Worm (Caenorhabditis elegans) whole organism, early embryonic: Measurements from ENCODE around the gene C34B4.4.

Source experiments
- B0310.2 ChIP-seq: sonication (generic microtip); optimal IDR thresholded peaks from 2 replicates; lab custom pipeline; 2016; ENCODE audit warnings: mild to moderate bottlenecking, missing genetic modification characterization, missing compliant biosample characterization
- F13C5.2 ChIP-seq: sonication (generic microtip); optimal IDR thresholded peaks from 2 replicates; lab custom pipeline; 2017; ENCODE audit warnings: mild to moderate bottlenecking, missing genetic modification characterization, inconsistent platforms, missing compliant biosample characterization
- aly-1 ChIP-seq: sonication (generic microtip); optimal IDR thresholded peaks from 2 replicates; lab custom pipeline; 2016; ENCODE audit warnings: missing genetic modification characterization, missing compliant biosample characterization
- ama-1 ChIP-seq: fragments of 150-350 bp; optimal IDR thresholded peaks from 2 replicates; lab custom pipeline; 2014
- ceh-13 ChIP-seq: fragments of 200-800 bp; sonication (Bioruptor generic); optimal IDR thresholded peaks from 2 replicates; lab custom pipeline; 2018; ENCODE audit warnings: mild to moderate bottlenecking, missing genetic modification characterization, missing compliant biosample characterization
- ceh-36 ChIP-seq: sonication (generic microtip); optimal IDR thresholded peaks from 2 replicates; lab custom pipeline; 2016; ENCODE audit warnings: missing genetic modification characterization, inconsistent platforms, missing compliant biosample characterization
- ets-7 ChIP-seq: sonication (generic microtip); optimal IDR thresholded peaks from 2 replicates; lab custom pipeline; 2016; ENCODE audit warnings: missing genotype, missing genetic modification characterization, missing compliant biosample characterization
- flt-1 ChIP-seq: fragments of 200-800 bp; sonication (Bioruptor generic); IDR thresholded peaks from 2 replicates; pipeline ENCODE4 v1.3.6; 2022; ENCODE audit warnings: missing genetic modification characterization, missing compliant biosample characterization
- hmbx-1 ChIP-seq: sonication (generic microtip); optimal IDR thresholded peaks from 2 replicates; lab custom pipeline; 2016; ENCODE audit warnings: mild to moderate bottlenecking, missing genetic modification characterization, missing compliant biosample characterization
- hmg-4 ChIP-seq: fragments of 200-800 bp; sonication (Bioruptor generic); optimal IDR thresholded peaks from 2 replicates; lab custom pipeline; 2018; ENCODE audit warnings: mild to moderate bottlenecking, missing genetic modification characterization, missing compliant biosample characterization
- hnd-1 ChIP-seq: sonication (generic microtip); optimal IDR thresholded peaks from 2 replicates; lab custom pipeline; 2016; ENCODE audit warnings: missing genetic modification characterization, missing compliant biosample characterization
- pes-1 ChIP-seq: fragments of 200-800 bp; sonication (Bioruptor generic); IDR thresholded peaks from 2 replicates; pipeline ENCODE4 v1.3.6; 2022; ENCODE audit warnings: missing genetic modification reagents, missing genetic modification characterization, missing compliant biosample characterization
- scrt-1 ChIP-seq: fragments of 200-800 bp; sonication (Bioruptor generic); IDR thresholded peaks from 2 replicates; pipeline ENCODE4 v1.3.6; 2022; ENCODE audit warnings: missing genetic modification characterization, missing compliant biosample characterization
- sea-1 ChIP-seq: fragments of 200-800 bp; sonication (Bioruptor generic); conservative IDR thresholded peaks from 2 replicates; pipeline ENCODE4 v1.3.6; 2022; ENCODE audit warnings: missing genetic modification characterization, missing compliant biosample characterization
- tbx-11 ChIP-seq: fragments of 200-800 bp; sonication (Bioruptor generic); IDR thresholded peaks from 2 replicates; pipeline ENCODE4 v1.3.6; 2022; ENCODE audit warnings: missing genetic modification characterization, missing compliant biosample characterization
- tbx-37 ChIP-seq: fragments of 200-800 bp; sonication (Bioruptor generic); conservative IDR thresholded peaks from 2 replicates; pipeline ENCODE4 v1.3.6; 2022; ENCODE audit warnings: missing genetic modification reagents, missing genetic modification characterization, missing compliant biosample characterization
- tra-4 ChIP-seq: sonication (generic microtip); optimal IDR thresholded peaks from 2 replicates; lab custom pipeline; 2017; ENCODE audit warnings: missing genetic modification characterization, missing compliant biosample characterization

C34B4.4 gene

DNA sequence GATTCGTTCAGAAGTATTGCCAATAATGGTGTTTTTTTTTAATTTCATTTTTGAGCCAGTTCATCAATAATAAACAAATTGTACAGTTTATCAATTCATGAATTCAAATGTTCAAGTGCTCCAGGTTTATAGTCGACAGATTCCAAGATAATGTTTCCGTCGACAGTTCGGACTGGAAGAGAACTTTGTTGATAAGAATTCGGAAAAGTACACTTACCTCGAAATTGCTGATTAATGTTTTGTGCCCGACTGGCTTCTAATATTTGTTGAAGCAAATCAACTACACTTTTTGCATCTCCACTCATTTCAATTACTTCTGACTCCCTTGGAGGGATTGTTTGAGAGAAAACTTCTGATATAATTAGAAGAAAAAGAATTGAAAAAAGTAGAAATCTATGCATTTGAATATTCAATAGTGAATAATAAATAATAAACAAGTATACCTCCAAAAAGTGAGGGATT is 41.0 kb upstream of the C34B4.4 start, which contains the start of gene W07G4.8:
W07G4.8 (minus strand) TSS at position 412 of the 462 bp plus-strand sequence.
- TF ChIP-seq hnd-1 (tag; lab: Kevin White, UChicago) (no peak), tbx-37 (GFP tag; lab: Robert Waterston, UW) (no peak), flt-1 (GFP tag; lab: Robert Waterston, UW) (no peak), ets-7 (tag; lab: Kevin White, UChicago) (no peak), ama-1 (lab: Kevin White, UChicago) (no peak), hmbx-1 (tag; lab: Kevin White, UChicago) (no peak), B0310.2 (tag; lab: Kevin White, UChicago) (no peak), sea-1 (GFP tag; lab: Robert Waterston, UW) (no peak), pes-1 (GFP tag; lab: Robert Waterston, UW) (no peak), ceh-13 (GFP tag; lab: Kevin White, UChicago) (no peak), F13C5.2 (tag; lab: Kevin White, UChicago) (no peak), ceh-36 (tag; lab: Kevin White, UChicago) (no peak), aly-1 (tag; lab: Kevin White, UChicago) (no peak), scrt-1 (GFP tag; lab: Robert Waterston, UW) (no peak), hmg-4 (GFP tag; lab: Kevin White, UChicago) (no peak), tra-4 (no peak), tbx-11 (GFP tag; lab: Robert Waterston, UW) (no peak)

DNA sequence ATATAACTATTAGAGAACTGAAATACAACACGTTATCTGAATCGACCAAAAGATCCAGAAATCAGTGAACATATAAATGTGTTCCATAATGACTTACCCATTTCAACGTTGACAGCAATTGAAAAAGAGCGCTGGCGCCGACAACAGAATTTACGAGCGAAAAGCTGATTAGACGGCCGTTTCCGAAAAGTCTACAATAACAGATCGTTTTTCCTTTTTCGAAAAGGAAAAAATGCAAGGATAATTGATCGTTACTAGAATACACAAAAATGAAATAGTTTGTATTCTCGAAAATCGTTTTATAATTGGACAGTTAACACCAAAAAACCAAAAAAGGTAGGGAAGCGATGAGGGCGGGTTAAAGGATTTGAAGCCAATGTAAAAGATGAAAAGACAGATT is 36.6 kb upstream of the C34B4.4 start, which contains the start of gene srr-1:
srr-1 (minus strand) TSS at position 101 of the 400 bp plus-strand sequence.
- no peak for TF ChIP-seq ceh-13 (GFP tag; lab: Kevin White, UChicago)
- TF ChIP-seq scrt-1 (GFP tag; lab: Robert Waterston, UW), result no peak
- no peak for TF ChIP-seq ceh-36 (tag; lab: Kevin White, UChicago)
- TF ChIP-seq aly-1 (tag; lab: Kevin White, UChicago), result no peak
- no peak for TF ChIP-seq hnd-1 (tag; lab: Kevin White, UChicago)
- no peak for TF ChIP-seq hmg-4 (GFP tag; lab: Kevin White, UChicago)
- TF ChIP-seq sea-1 (GFP tag; lab: Robert Waterston, UW), result no peak
- TF ChIP-seq tra-4, result no peak
- no peak for TF ChIP-seq tbx-37 (GFP tag; lab: Robert Waterston, UW)
- TF ChIP-seq hmbx-1 (tag; lab: Kevin White, UChicago), result no peak
- TF ChIP-seq B0310.2 (tag; lab: Kevin White, UChicago), result no peak
- TF ChIP-seq tbx-11 (GFP tag; lab: Robert Waterston, UW), result no peak

DNA sequence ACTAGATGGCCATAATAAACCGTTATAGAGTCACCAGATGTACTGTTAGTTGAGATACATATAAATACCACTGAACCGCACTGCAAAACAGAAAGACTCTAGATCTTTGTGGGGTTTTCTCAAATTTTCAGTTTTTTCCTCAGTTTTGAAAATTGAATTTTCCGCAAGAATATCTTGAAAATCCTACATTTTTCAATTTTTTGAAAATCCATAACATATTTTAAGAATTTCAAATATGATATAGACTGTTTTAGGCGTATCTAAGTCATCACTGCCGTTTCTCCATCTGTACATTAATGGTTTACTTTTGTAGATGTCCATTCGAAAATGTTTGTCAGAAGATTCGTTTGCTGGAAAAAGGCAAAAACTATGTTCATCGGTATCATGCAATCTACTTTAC is 28.4 kb upstream of the C34B4.4 start, which contains the start of gene F42E8.1:
F42E8.1 (plus strand) TSS at position 301 of the 400 bp plus-strand sequence.
- no peak for TF ChIP-seq pes-1 (GFP tag; lab: Robert Waterston, UW)

DNA sequence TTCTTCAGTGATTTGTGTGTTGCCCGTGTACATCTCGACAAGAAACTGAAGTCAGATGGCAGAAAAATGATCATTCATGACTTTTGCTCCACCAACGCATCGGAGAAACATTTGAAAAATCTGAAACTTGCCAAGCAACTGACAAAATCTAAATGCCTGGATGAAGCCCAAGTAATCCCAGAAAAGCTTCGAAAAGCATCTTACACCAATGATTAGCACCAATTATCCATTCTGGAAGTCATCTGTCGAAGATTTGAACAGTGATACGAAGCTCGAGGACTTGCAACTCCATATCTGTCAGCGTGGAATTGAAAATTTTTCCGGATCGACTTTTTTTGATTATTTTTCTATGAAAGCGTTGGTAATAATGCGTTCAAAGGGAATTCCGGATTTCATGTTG is 26.8 kb upstream of the C34B4.4 start:
- TF ChIP-seq tra-4, result no peak
- no peak for TF ChIP-seq aly-1 (tag; lab: Kevin White, UChicago)
- TF ChIP-seq ets-7 (tag; lab: Kevin White, UChicago), result no peak
- no peak for TF ChIP-seq hmbx-1 (tag; lab: Kevin White, UChicago)
- TF ChIP-seq scrt-1 (GFP tag; lab: Robert Waterston, UW), result no peak
- TF ChIP-seq F13C5.2 (tag; lab: Kevin White, UChicago), result no peak
- no peak for TF ChIP-seq pes-1 (GFP tag; lab: Robert Waterston, UW)

DNA sequence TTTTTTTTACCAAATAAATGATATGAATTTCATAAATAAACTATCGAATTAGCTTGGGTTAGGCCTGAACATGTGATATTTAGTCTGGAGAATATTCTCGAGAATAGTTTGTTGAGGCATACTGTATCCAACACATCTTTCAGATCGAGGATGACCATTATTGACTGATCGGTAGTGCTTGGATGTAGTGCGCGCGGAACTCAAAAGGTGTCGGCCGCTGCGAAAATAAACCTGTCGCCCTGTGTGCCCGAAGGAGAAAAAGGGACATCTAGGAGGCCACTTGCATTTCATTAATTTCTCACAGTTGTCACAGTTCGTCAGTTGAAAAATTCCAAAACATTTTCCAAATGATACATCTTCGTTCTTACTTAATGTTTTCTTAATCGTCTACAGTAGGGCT is 26.0 kb upstream of the C34B4.4 start:
- TF ChIP-seq tbx-37 (GFP tag; lab: Robert Waterston, UW), result no peak
- no peak for TF ChIP-seq ceh-13 (GFP tag; lab: Kevin White, UChicago)
- TF ChIP-seq scrt-1 (GFP tag; lab: Robert Waterston, UW), result no peak
- TF ChIP-seq flt-1 (GFP tag; lab: Robert Waterston, UW), result no peak
- TF ChIP-seq F13C5.2 (tag; lab: Kevin White, UChicago), result no peak
- TF ChIP-seq tra-4, result no peak
- no peak for TF ChIP-seq hmbx-1 (tag; lab: Kevin White, UChicago)
- TF ChIP-seq sea-1 (GFP tag; lab: Robert Waterston, UW), result no peak
- TF ChIP-seq pes-1 (GFP tag; lab: Robert Waterston, UW), result no peak
- no peak for TF ChIP-seq hmg-4 (GFP tag; lab: Kevin White, UChicago)
- no peak for TF ChIP-seq B0310.2 (tag; lab: Kevin White, UChicago)
- no peak for TF ChIP-seq hnd-1 (tag; lab: Kevin White, UChicago)
- no peak for TF ChIP-seq ceh-36 (tag; lab: Kevin White, UChicago)
- no peak for TF ChIP-seq ama-1 (lab: Kevin White, UChicago)
- TF ChIP-seq aly-1 (tag; lab: Kevin White, UChicago), result no peak
- no peak for TF ChIP-seq tbx-11 (GFP tag; lab: Robert Waterston, UW)

DNA sequence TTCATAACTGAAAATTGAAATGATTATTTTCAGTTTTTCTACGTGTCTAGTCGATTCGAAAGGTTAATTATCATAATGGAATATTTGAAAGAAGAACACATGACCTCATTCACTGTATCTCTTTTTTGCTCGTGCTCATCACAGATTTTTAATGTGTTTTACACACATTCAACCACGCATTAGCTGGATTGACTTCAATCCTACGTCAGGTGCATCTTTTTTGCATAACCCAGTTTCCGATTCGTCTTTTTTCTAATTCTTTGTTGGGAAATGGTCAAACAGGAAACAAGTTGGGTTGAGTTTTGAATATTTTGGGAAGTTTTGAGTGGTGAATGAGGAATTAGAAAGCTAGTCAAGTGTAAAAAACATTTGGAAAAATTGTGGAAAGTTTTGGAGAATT is 19.9 kb upstream of the C34B4.4 start:
- TF ChIP-seq ceh-13 (GFP tag; lab: Kevin White, UChicago) (no peak), ets-7 (tag; lab: Kevin White, UChicago) (no peak), ama-1 (lab: Kevin White, UChicago) (no peak), pes-1 (GFP tag; lab: Robert Waterston, UW) (no peak), B0310.2 (tag; lab: Kevin White, UChicago) (no peak), sea-1 (GFP tag; lab: Robert Waterston, UW) (no peak), ceh-36 (tag; lab: Kevin White, UChicago) (no peak), hmbx-1 (tag; lab: Kevin White, UChicago) (no peak), aly-1 (tag; lab: Kevin White, UChicago) (no peak), F13C5.2 (tag; lab: Kevin White, UChicago) (no peak), tbx-11 (GFP tag; lab: Robert Waterston, UW) (no peak), flt-1 (GFP tag; lab: Robert Waterston, UW) (no peak), hmg-4 (GFP tag; lab: Kevin White, UChicago) (no peak), tbx-37 (GFP tag; lab: Robert Waterston, UW) (no peak), scrt-1 (GFP tag; lab: Robert Waterston, UW) (no peak), tra-4 (no peak), hnd-1 (tag; lab: Kevin White, UChicago) (no peak)
